Fruit fly (Drosophila melanogaster) whole organism, pupa: ENCODE results near the gene CG18649.

Source experiments
- CG12605 ChIP-seq: fragments of 200-800 bp; sonication (Bioruptor generic); IDR thresholded peaks from 2 replicates; pipeline ENCODE4 v1.3.6; 2022; ENCODE audit warnings: missing biosample characterization, missing genetic modification characterization
- CG13204 ChIP-seq: fragments of 200-800 bp; sonication (Bioruptor generic); optimal IDR thresholded peaks from 2 replicates; lab custom pipeline; 2018; ENCODE audit warnings: missing biosample characterization, mild to moderate bottlenecking, missing genetic modification characterization, moderate library complexity
- CG32121 ChIP-seq: fragments of 200-800 bp; sonication (Bioruptor generic); IDR thresholded peaks from 2 replicates; pipeline ENCODE4 v1.3.6; 2022; ENCODE audit warnings: missing biosample characterization, missing genetic modification characterization
- CG34367 ChIP-seq: fragments of 200-800 bp; sonication (Bioruptor generic); optimal IDR thresholded peaks from 2 replicates; lab custom pipeline; 2018; ENCODE audit warnings: missing biosample characterization, mild to moderate bottlenecking, missing genetic modification characterization
- CG4496 ChIP-seq: fragments of 200-800 bp; sonication (Bioruptor generic); IDR thresholded peaks from 3 replicates; pipeline ENCODE4 v1.3.6; 2022; ENCODE audit warnings: missing biosample characterization, missing genetic modification characterization
- Ets98B ChIP-seq: fragments of 200-800 bp; sonication (Bioruptor generic); IDR thresholded peaks from 2 replicates; pipeline ENCODE4 v1.3.6; 2022; ENCODE audit warnings: missing biosample characterization, missing genetic modification characterization
- Pif1A ChIP-seq: fragments of 200-800 bp; sonication (Bioruptor generic); optimal IDR thresholded peaks from 3 replicates; lab custom pipeline; 2016; ENCODE audit warnings: missing biosample characterization, missing genetic modification characterization
- fd96Ca ChIP-seq: fragments of 200-800 bp; sonication (Bioruptor generic); IDR thresholded peaks from 3 replicates; pipeline ENCODE4 v1.3.6; 2022; ENCODE audit warnings: missing biosample characterization, missing genetic modification characterization

DNA sequence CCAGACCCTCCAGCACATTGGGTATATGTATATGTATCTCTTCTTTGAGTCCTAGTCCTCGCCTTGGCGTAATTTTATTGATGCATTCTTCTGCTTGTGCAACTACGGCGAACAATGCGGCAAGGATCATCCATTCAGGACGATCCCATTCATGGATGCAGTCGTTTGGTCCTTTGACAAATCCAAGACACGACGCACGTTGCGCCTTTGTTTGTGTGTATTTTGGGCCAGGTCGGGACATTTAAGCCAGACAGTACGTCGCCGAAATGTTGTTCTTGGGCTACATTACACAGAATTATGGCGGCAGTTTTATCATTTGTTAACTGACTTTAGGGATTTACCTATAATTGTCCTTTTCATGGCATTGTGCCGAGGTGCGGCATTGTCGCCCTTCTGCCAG, 8.8 kb downstream of the CG18649 start:
- no peak for TF ChIP-seq Pif1A (GFP tag; lab: Kevin White, UChicago)
- TF ChIP-seq fd96Ca (GFP tag; lab: Robert Waterston, UW), result no peak
- no peak for TF ChIP-seq CG4496 (GFP tag; lab: Robert Waterston, UW)
- no peak for TF ChIP-seq CG12605 (GFP tag; lab: Robert Waterston, UW)
- no peak for TF ChIP-seq CG13204 (GFP tag; lab: Kevin White, UChicago)
- TF ChIP-seq CG32121 (GFP tag; lab: Robert Waterston, UW), result no peak
- no peak for TF ChIP-seq CG34367 (tag; lab: Kevin White, UChicago)
- no peak for TF ChIP-seq Ets98B (GFP tag; lab: Robert Waterston, UW)
